Fruit fly (Drosophila melanogaster) whole organism, wandering third instar larva: ENCODE data around the gene CAHbeta.
A peak's percentile ranks its signal among the peaks of the same experiment; 100 is the strongest.

ENCODE experiments used
- Abd-B ChIP-seq: fragments of >200 bp; optimal IDR thresholded peaks from 2 replicates; lab custom pipeline; 2017; ENCODE audit warnings: missing biosample characterization, missing genetic modification characterization
- CG32264 ChIP-seq: fragments of 200-800 bp; sonication (Bioruptor generic); optimal IDR thresholded peaks from 2 replicates; lab custom pipeline; 2016; ENCODE audit warnings: missing biosample characterization, missing genetic modification characterization
- CG9705 ChIP-seq: fragments of 200-800 bp; sonication (Bioruptor generic); optimal IDR thresholded peaks from 2 replicates; lab custom pipeline; 2018; ENCODE audit warnings: missing biosample characterization, mild to moderate bottlenecking, missing genetic modification characterization
- Dfd ChIP-seq: fragments of >200 bp; optimal IDR thresholded peaks from 2 replicates; lab custom pipeline; 2017; ENCODE audit warnings: missing biosample characterization, missing genetic modification characterization
- Dif ChIP-seq: fragments of 200-275, 200-300 bp; sonication (Bioruptor generic); optimal IDR thresholded peaks from 2 replicates; lab custom pipeline; 2018; ENCODE audit warnings: missing biosample characterization, missing genetic modification characterization; ENCODE audit not compliant: partially characterized antibody
- GATAd ChIP-seq: sonication (Bioruptor generic); optimal IDR thresholded peaks from 2 replicates; lab custom pipeline; 2016; ENCODE audit warnings: missing biosample characterization, missing genetic modification characterization
- HLH106 ChIP-seq: fragments of 200-800 bp; optimal IDR thresholded peaks from 3 replicates; lab custom pipeline; 2019; ENCODE audit warnings: missing biosample characterization, mild to moderate bottlenecking, missing genetic modification characterization, moderate library complexity
- Hnf4 ChIP-seq: fragments of 200-800 bp; sonication (Bioruptor generic); optimal IDR thresholded peaks from 2 replicates; lab custom pipeline; 2016; ENCODE audit warnings: missing biosample characterization, mild to moderate bottlenecking, missing genetic modification characterization
- Hr78 ChIP-seq: fragments of >200 bp; optimal IDR thresholded peaks from 2 replicates; lab custom pipeline; 2017; ENCODE audit warnings: missing biosample characterization, missing genetic modification characterization
- Hr83 ChIP-seq: fragments of 200-300 bp; sonication (Bioruptor generic); optimal IDR thresholded peaks from 2 replicates; lab custom pipeline; 2016; ENCODE audit warnings: missing biosample characterization, mild to moderate bottlenecking, missing genetic modification characterization, moderate library complexity; ENCODE audit not compliant: poor library complexity, severe bottlenecking
- Jra ChIP-seq: sonication (Bioruptor generic); optimal IDR thresholded peaks from 2 replicates; lab custom pipeline; 2016; ENCODE audit warnings: missing biosample characterization, missing genetic modification characterization
- Mio ChIP-seq: sonication (Bioruptor generic); optimal IDR thresholded peaks from 2 replicates; lab custom pipeline; 2016; ENCODE audit warnings: missing biosample characterization, missing genetic modification characterization
- Myc ChIP-seq: fragments of >200 bp; optimal IDR thresholded peaks from 2 replicates; lab custom pipeline; 2017
- N ChIP-seq: fragments of >200 bp; optimal IDR thresholded peaks from 2 replicates; lab custom pipeline; 2018; ENCODE audit warnings: missing biosample characterization, missing external identifiers, missing genetic modification characterization
- OdsH ChIP-seq: fragments of 200-800 bp; sonication (Bioruptor generic); optimal IDR thresholded peaks from 2 replicates; lab custom pipeline; 2016; ENCODE audit warnings: missing biosample characterization, mild to moderate bottlenecking, missing genetic modification characterization
- Rel ChIP-seq, 2 experiments: fragments of 200-800 bp; sonication (Bioruptor generic) in 1 of 2; optimal IDR thresholded peaks; 2 replicates in 1 of 2; 3 replicates in 1 of 2; lab custom pipeline; 2016 to 2019; ENCODE audit warnings: mild to moderate bottlenecking in 2 of 2, missing biosample characterization in 2 of 2, missing genetic modification characterization in 2 of 2, moderate library complexity in 1 of 2
- Sp1 ChIP-seq: fragments of 200-800 bp; sonication (Bioruptor generic); optimal IDR thresholded peaks from 3 replicates; lab custom pipeline; 2019; ENCODE audit warnings: missing biosample characterization, mild to moderate bottlenecking, missing genetic modification characterization, moderate library complexity
- Vsx2 ChIP-seq: fragments of 200-300, 225-300 bp; sonication (Bioruptor generic); optimal IDR thresholded peaks from 2 replicates; lab custom pipeline; 2018; ENCODE audit warnings: missing biosample characterization, missing genetic modification characterization; ENCODE audit not compliant: partially characterized antibody
- br ChIP-seq: fragments of 200-800 bp; sonication (Bioruptor generic); optimal IDR thresholded peaks from 2 replicates; lab custom pipeline; 2016; ENCODE audit warnings: missing biosample characterization, missing genetic modification characterization
- brk ChIP-seq: fragments of 200-800 bp; sonication (Bioruptor generic); optimal IDR thresholded peaks from 2 replicates; lab custom pipeline; 2016; ENCODE audit warnings: missing biosample characterization, mild to moderate bottlenecking, missing genetic modification characterization
- dl ChIP-seq, 2 experiments: fragments of 175-275, 200-275 bp in 1 of 2; fragments of 200-275 bp in 1 of 2; sonication (Bioruptor generic); optimal IDR thresholded peaks; lab custom pipeline; 2018; ENCODE audit warnings: mild to moderate bottlenecking in 2 of 2, missing biosample characterization in 2 of 2, missing genetic modification characterization in 2 of 2, moderate library complexity in 2 of 2; ENCODE audit not compliant: partially characterized antibody in 2 of 2, insufficient read depth in 1 of 2
- dmrt93B ChIP-seq: fragments of 200-800 bp; sonication (Bioruptor generic); optimal IDR thresholded peaks from 2 replicates; lab custom pipeline; 2018; ENCODE audit warnings: missing biosample characterization, mild to moderate bottlenecking, missing genetic modification characterization
- dsf ChIP-seq: sonication (Bioruptor generic); optimal IDR thresholded peaks from 2 replicates; lab custom pipeline; 2016; ENCODE audit warnings: missing biosample characterization, missing genetic modification characterization, borderline replicate concordance
- ey ChIP-seq: fragments of 200-800 bp; sonication (Bioruptor generic); optimal IDR thresholded peaks from 2 replicates; lab custom pipeline; 2016; ENCODE audit warnings: missing biosample characterization, missing genetic modification characterization
- h ChIP-seq: fragments of 200-800 bp; sonication (Bioruptor generic); optimal IDR thresholded peaks from 3 replicates; lab custom pipeline; 2016; ENCODE audit warnings: missing biosample characterization, mild to moderate bottlenecking, missing genetic modification characterization
- jim ChIP-seq: fragments of 175-275, 200-325 bp; sonication (Bioruptor generic); optimal IDR thresholded peaks from 2 replicates; lab custom pipeline; 2016; ENCODE audit warnings: missing biosample characterization, mild to moderate bottlenecking, missing genetic modification characterization
- lola ChIP-seq: fragments of >200 bp; optimal IDR thresholded peaks from 2 replicates; lab custom pipeline; 2017; ENCODE audit warnings: missing biosample characterization, missing genetic modification characterization
- pan ChIP-seq: fragments of >200 bp; optimal IDR thresholded peaks from 2 replicates; lab custom pipeline; 2017
- psq ChIP-seq: fragments of 200-800 bp; sonication (Bioruptor generic); optimal IDR thresholded peaks from 3 replicates; lab custom pipeline; 2017; ENCODE audit warnings: missing biosample characterization, mild to moderate bottlenecking, missing genetic modification characterization, moderate library complexity
- rgr ChIP-seq: fragments of 200-800 bp; sonication (Bioruptor generic); optimal IDR thresholded peaks from 3 replicates; lab custom pipeline; 2016; ENCODE audit warnings: missing biosample characterization, mild to moderate bottlenecking, missing genetic modification characterization
- sage ChIP-seq: fragments of 200-800 bp; sonication (Bioruptor generic); optimal IDR thresholded peaks from 2 replicates; lab custom pipeline; 2016; ENCODE audit warnings: missing biosample characterization, mild to moderate bottlenecking, missing genetic modification characterization
- sv ChIP-seq: fragments of 200-800 bp; sonication (Bioruptor generic); optimal IDR thresholded peaks from 3 replicates; lab custom pipeline; 2016; ENCODE audit warnings: missing biosample characterization, missing genetic modification characterization
- tai ChIP-seq: sonication (Bioruptor generic); optimal IDR thresholded peaks from 2 replicates; lab custom pipeline; 2016; ENCODE audit warnings: missing biosample characterization, missing genetic modification characterization
- usp ChIP-seq: fragments of >200 bp; optimal IDR thresholded peaks from 2 replicates; lab custom pipeline; 2017; ENCODE audit warnings: missing biosample characterization, missing genetic modification characterization

Gene CAHbeta

DNA sequence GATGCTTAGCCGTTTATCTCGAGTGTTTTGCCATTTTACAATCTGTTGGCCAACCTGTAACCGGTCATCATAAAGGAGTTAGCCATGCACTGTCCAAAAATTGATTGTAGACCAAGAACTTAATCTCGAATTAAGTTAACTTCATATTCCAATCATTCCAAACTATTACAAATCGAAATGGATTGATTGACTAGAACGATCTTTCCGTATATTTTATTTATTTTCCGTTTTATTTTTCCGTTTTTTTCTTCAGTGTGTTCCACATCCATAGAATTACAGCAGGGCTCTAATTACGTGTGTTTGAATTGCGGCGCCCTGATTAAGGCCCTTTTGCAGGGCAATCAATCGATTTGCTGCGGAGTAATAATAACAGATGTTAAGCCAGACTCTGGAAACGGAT is 47.9 kb upstream of the CAHbeta start:
- TF ChIP-seq Hr83 (no peak), GATAd (GFP tag; lab: Kevin White, UChicago) (no peak), dsf (GFP tag; lab: Kevin White, UChicago) (no peak), h (GFP tag; lab: Kevin White, UChicago) (peak; percentile 15), br (GFP tag; lab: Kevin White, UChicago) (peak; percentile 2), Dif (no peak), Rel (GFP tag; optimal IDR thresholded peaks at IDR 0.05; lab: Kevin White, UChicago) (no peak), Rel (tag; optimal IDR thresholded peaks at IDR 0.05; lab: Kevin White, UChicago) (no peak), pan (lab: Kevin White, UChicago) (no peak), CG9705 (GFP tag; lab: Kevin White, UChicago) (no peak), lola (no peak), N (no peak), rgr (peak; percentile 7), psq (GFP tag; lab: Kevin White, UChicago) (no peak), brk (GFP tag; lab: Kevin White, UChicago) (no peak)

DNA sequence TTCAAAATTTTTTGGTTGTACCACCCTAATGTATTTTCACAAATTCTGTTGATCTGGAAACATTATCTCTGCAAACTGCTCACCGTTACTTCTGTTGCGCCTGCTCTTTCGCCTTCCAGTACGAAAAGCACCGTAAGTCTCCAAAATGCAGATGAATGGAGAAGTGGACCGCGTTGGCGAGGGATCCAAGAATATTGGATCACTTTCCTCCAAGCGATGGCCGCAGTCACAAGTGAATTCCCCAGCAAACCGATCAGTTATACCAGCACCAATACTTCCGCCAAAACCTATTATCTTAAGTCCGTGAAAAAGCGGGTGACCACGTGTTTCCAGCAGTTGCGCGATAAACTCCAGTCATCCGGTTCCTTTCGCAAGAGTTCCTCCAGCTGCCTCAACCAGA is 45.7 kb upstream of the CAHbeta start, which contains the start of gene osk:
osk (plus strand) TSS at position 197 of the 400 bp plus-strand sequence.
- TF ChIP-seq Dfd (GFP tag; lab: Kevin White, UChicago) (no peak), dsf (GFP tag; lab: Kevin White, UChicago) (no peak), Dif (no peak), psq (GFP tag; lab: Kevin White, UChicago) (no peak), sv (GFP tag; lab: Kevin White, UChicago) (no peak), usp (GFP tag; lab: Kevin White, UChicago) (no peak), rgr (no peak), dl (GFP tag; optimal IDR thresholded peaks at IDR 0.05; lab: Kevin White, UChicago; ENCODE audit: insufficient read depth in 1 of 2, partially characterized antibody in 2 of 2) (no peak), Hr83 (no peak), CG9705 (GFP tag; lab: Kevin White, UChicago) (no peak), OdsH (GFP tag; lab: Kevin White, UChicago) (no peak), Vsx2 (no peak), Hnf4 (GFP tag; lab: Kevin White, UChicago) (no peak)
- TF ChIP-seq, all 38 proteins: peak for 0

DNA sequence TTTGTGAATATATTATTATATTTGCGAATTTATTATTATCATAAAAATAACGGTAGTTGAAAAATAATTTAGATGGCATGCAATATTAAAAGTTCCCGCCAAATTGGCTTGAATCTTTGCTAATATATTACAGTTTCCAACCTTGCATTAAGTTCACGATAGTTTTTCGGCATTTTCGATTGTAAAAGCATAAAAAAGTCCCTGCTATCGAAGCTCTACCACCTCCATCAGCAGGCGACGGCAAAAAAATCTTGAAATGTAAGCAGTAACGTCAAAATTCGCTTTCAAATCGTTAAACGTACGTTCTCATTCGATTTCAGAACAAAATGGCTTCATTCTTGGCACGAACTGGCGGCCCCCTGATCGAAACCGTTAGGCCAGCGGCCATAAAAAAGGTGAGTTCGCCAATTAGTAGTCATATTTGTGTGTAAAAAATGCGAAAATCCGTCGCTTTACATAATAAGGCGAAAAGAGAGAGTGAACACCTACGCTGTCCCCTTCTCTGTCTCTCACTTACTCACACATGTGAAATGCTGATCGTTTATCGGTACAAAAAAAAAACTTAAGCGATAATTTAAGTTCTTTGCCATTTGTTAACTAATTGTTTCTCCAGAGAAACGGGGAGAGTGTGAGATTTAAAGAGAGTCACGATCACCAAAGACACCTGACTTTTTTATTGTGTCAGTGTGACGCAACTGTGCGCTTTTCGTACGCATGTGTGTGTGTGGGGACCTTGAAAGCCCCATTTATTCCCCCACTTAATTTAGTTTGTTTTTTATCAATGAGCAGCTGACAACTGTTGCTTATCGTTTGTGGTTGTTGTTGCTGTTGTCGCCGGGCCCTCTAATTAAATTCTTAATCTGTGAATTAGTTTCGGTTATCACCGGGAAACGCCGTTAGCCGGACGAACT is 41.9 kb upstream of the CAHbeta start, which contains the start of gene ScsbetaA:
ScsbetaA (plus strand) TSS at position 231 of the 911 bp plus-strand sequence.
- no peak for TF ChIP-seq dsf (GFP tag; lab: Kevin White, UChicago)
- no peak for TF ChIP-seq usp (GFP tag; lab: Kevin White, UChicago)
- TF ChIP-seq rgr = peak; percentile 34
- no peak for TF ChIP-seq Dfd (GFP tag; lab: Kevin White, UChicago)
- TF ChIP-seq CG9705 (GFP tag; lab: Kevin White, UChicago) = no peak
- no peak for TF ChIP-seq Mio (GFP tag; lab: Kevin White, UChicago)
- TF ChIP-seq CG32264 (GFP tag; lab: Kevin White, UChicago) = no peak
- peak; percentile 18 for TF ChIP-seq OdsH (GFP tag; lab: Kevin White, UChicago)
- TF ChIP-seq Vsx2 = no peak
- TF ChIP-seq br (GFP tag; lab: Kevin White, UChicago) = peak; percentile 6
- peak; percentile 13 for TF ChIP-seq h (GFP tag; lab: Kevin White, UChicago)
- no peak for TF ChIP-seq jim (GFP tag; lab: Kevin White, UChicago)
- TF ChIP-seq N = no peak
- TF ChIP-seq Rel (GFP tag; optimal IDR thresholded peaks at IDR 0.05; lab: Kevin White, UChicago) = no peak
- TF ChIP-seq Rel (tag; optimal IDR thresholded peaks at IDR 0.05; lab: Kevin White, UChicago) = peak; percentile 60
- peak; percentile 32 for TF ChIP-seq tai (GFP tag; lab: Kevin White, UChicago)
- TF ChIP-seq Hnf4 (GFP tag; lab: Kevin White, UChicago) = peak; percentile 7
- no peak for TF ChIP-seq lola

DNA sequence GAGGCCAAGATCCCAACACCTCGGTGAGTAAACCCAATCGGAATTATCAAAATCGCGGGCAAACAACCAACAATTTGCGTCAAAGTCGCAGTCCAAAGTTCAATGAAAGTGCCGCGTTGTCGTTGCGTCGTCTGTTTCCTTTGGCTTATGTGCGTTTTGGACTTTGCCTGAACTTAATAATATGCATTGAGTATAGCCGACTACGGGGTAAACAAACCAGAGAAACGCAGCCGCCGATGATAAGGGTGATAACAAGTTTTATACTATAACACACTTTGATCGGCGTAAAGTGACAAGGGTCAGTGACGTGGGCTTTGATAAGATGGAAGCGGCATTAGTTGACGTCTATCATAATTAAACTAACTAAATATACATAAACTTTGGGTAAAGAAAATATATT is 40.9 kb upstream of the CAHbeta start:
- peak; percentile 2 for TF ChIP-seq Sp1 (GFP tag; lab: Kevin White, UChicago)
- TF ChIP-seq Myc (lab: Kevin White, UChicago) = no peak
- peak; percentile 87 for TF ChIP-seq Hnf4 (GFP tag; lab: Kevin White, UChicago)

DNA sequence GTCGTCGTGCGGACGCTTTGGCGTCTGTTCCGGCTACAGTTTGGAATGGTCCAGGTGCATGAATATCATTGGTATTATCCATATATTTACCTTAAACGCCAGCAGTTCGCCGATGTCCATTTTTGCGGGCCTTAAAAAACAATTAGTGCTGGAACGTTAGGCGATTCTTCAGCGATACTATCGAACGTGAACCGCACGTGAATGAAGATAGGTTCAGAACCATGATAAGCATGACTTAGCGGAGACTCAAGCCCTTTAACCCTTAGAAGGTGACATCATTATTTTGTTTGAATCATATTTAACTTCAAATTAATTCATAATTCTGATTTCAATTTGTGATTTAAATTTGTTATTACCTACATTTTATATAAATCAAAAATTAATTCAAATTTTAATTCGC is 35.8 kb upstream of the CAHbeta start, which contains the start of gene CG11964:
CG11964 (minus strand) TSS at position 155 of the 400 bp plus-strand sequence.
- no peak for TF ChIP-seq Hr78
- TF ChIP-seq jim (GFP tag; lab: Kevin White, UChicago) = no peak
- TF ChIP-seq Abd-B = no peak
- peak; percentile 21 for TF ChIP-seq psq (GFP tag; lab: Kevin White, UChicago)
- TF ChIP-seq OdsH (GFP tag; lab: Kevin White, UChicago) = no peak
- TF ChIP-seq Hnf4 (GFP tag; lab: Kevin White, UChicago) = peak; percentile 71
- no peak for TF ChIP-seq N
- TF ChIP-seq tai (GFP tag; lab: Kevin White, UChicago) = peak; percentile 65
- TF ChIP-seq Jra (GFP tag; lab: Kevin White, UChicago) = no peak
- no peak for TF ChIP-seq dmrt93B (GFP tag; lab: Kevin White, UChicago)
- TF ChIP-seq Mio (GFP tag; lab: Kevin White, UChicago) = no peak
- TF ChIP-seq Dfd (GFP tag; lab: Kevin White, UChicago) = no peak
- TF ChIP-seq Hr83 = peak; percentile 77
- TF ChIP-seq sv (GFP tag; lab: Kevin White, UChicago) = peak; percentile 63
- no peak for TF ChIP-seq pan (lab: Kevin White, UChicago)
- peak; percentile 21 for TF ChIP-seq br (GFP tag; lab: Kevin White, UChicago)
- no peak for TF ChIP-seq GATAd (GFP tag; lab: Kevin White, UChicago)
- no peak for TF ChIP-seq Dif
- peak; percentile 48 for TF ChIP-seq HLH106 (tag; lab: Kevin White, UChicago)
- no peak for TF ChIP-seq brk (GFP tag; lab: Kevin White, UChicago)
- peak; percentile 65 for TF ChIP-seq h (GFP tag; lab: Kevin White, UChicago)
- no peak for TF ChIP-seq usp (GFP tag; lab: Kevin White, UChicago)
- peak; percentile 14 for TF ChIP-seq ey (GFP tag; lab: Kevin White, UChicago)
- peak; percentile 25 for TF ChIP-seq sage (GFP tag; lab: Kevin White, UChicago)
- TF ChIP-seq dsf (GFP tag; lab: Kevin White, UChicago) = no peak
- no peak for TF ChIP-seq CG32264 (GFP tag; lab: Kevin White, UChicago)
